Worm (Caenorhabditis elegans) whole organism, young adult: ENCODE results near the gene ifbp-1.
A peak's percentile ranks its signal among the peaks of the same experiment; 100 is the strongest.

Source experiments
- F37B4.10 ChIP-seq: fragments of 200-800 bp; sonication (Bioruptor generic); IDR thresholded peaks from 2 replicates; pipeline ENCODE4 v1.3.6; 2022; ENCODE audit warnings: missing genetic modification characterization, missing compliant biosample characterization
- F55B11.4 ChIP-seq: sonication (generic microtip); optimal IDR thresholded peaks from 2 replicates; lab custom pipeline; 2016; ENCODE audit warnings: missing compliant biosample characterization, missing genetic modification characterization, borderline replicate concordance; ENCODE audit not compliant: insufficient read depth
- F57C9.4 ChIP-seq: sonication (generic microtip); optimal IDR thresholded peaks from 2 replicates; lab custom pipeline; 2017; ENCODE audit warnings: mild to moderate bottlenecking, missing genetic modification characterization, missing compliant biosample characterization
- atf-7 ChIP-seq: sonication (generic microtip); optimal IDR thresholded peaks from 2 replicates; lab custom pipeline; 2017; ENCODE audit warnings: mild to moderate bottlenecking, missing genetic modification characterization, missing compliant biosample characterization
- attf-6 ChIP-seq: fragments of 200-800 bp; sonication (Bioruptor generic); IDR thresholded peaks from 2 replicates; pipeline ENCODE4 v1.3.6; 2022; ENCODE audit warnings: missing genetic modification reagents, missing genetic modification characterization, missing compliant biosample characterization
- bed-1 ChIP-seq: fragments of 200-800 bp; sonication (Bioruptor generic); IDR thresholded peaks from 2 replicates; pipeline ENCODE4 v1.3.6; 2022; ENCODE audit warnings: missing genetic modification reagents, missing genetic modification characterization, missing compliant biosample characterization
- cebp-2 ChIP-seq: fragments of 200-800 bp; sonication (Bioruptor generic); IDR thresholded peaks from 2 replicates; pipeline ENCODE4 v1.3.6; 2022; ENCODE audit warnings: missing genetic modification characterization, missing compliant biosample characterization
- ceh-100 ChIP-seq: fragments of 200-800 bp; sonication (Bioruptor generic); IDR thresholded peaks from 2 replicates; pipeline ENCODE4 v1.3.6; 2022; ENCODE audit warnings: missing genetic modification reagents, missing genetic modification characterization, missing compliant biosample characterization
- ceh-27 ChIP-seq: fragments of 200-800 bp; sonication (Bioruptor generic); optimal IDR thresholded peaks from 2 replicates; lab custom pipeline; 2018; ENCODE audit warnings: mild to moderate bottlenecking, missing genetic modification characterization, moderate library complexity, missing compliant biosample characterization
- die-1 ChIP-seq: sonication (generic microtip); optimal IDR thresholded peaks from 2 replicates; lab custom pipeline; 2016; ENCODE audit warnings: missing genotype, mild to moderate bottlenecking, missing genetic modification characterization, missing compliant biosample characterization
- dox-1 ChIP-seq: fragments of 200-800 bp; sonication (Bioruptor generic); IDR thresholded peaks from 2 replicates; pipeline ENCODE4 v1.3.6; 2022; ENCODE audit warnings: missing genetic modification reagents, missing genetic modification characterization, missing compliant biosample characterization
- dpff-1 ChIP-seq: sonication (generic microtip); optimal IDR thresholded peaks from 2 replicates; lab custom pipeline; 2017; ENCODE audit warnings: mild to moderate bottlenecking, missing genetic modification characterization, missing compliant biosample characterization
- dpl-1 ChIP-seq: fragments of 150-350 bp; optimal IDR thresholded peaks from 2 replicates; lab custom pipeline; 2014; ENCODE audit warnings: missing biosample characterization, missing genetic modification reagents, missing genetic modification characterization
- efl-1 ChIP-seq: fragments of 150-350 bp; optimal IDR thresholded peaks from 2 replicates; lab custom pipeline; 2014; ENCODE audit warnings: missing biosample characterization, missing genetic modification reagents, missing genetic modification characterization
- egl-44 ChIP-seq: fragments of 200-800 bp; sonication (Bioruptor generic); IDR thresholded peaks from 2 replicates; pipeline ENCODE4 v1.3.6; 2022; ENCODE audit warnings: missing genetic modification reagents, missing genetic modification characterization, missing compliant biosample characterization
- ekl-4 ChIP-seq: fragments of 200-800 bp; sonication (Bioruptor generic); IDR thresholded peaks from 2 replicates; pipeline ENCODE4 v1.3.6; 2022; ENCODE audit warnings: missing genetic modification reagents, missing genetic modification characterization, missing compliant biosample characterization
- fkh-3 ChIP-seq: sonication (generic microtip); optimal IDR thresholded peaks from 2 replicates; lab custom pipeline; 2016; ENCODE audit warnings: mild to moderate bottlenecking, missing genetic modification characterization, missing compliant biosample characterization
- hsf-1 ChIP-seq: fragments of 200-800 bp; sonication (Bioruptor generic); IDR thresholded peaks from 2 replicates; pipeline ENCODE4 v1.3.6; 2022; ENCODE audit warnings: missing genetic modification reagents, missing genetic modification characterization, missing compliant biosample characterization
- let-607 ChIP-seq, 2 experiments: fragments of 200-800 bp in 1 of 2; sonication (Bioruptor generic) in 1 of 2; sonication (generic microtip) in 1 of 2; optimal IDR thresholded peaks; 2 replicates each; lab custom pipeline; 2016 to 2018; ENCODE audit warnings: mild to moderate bottlenecking in 2 of 2, missing compliant biosample characterization in 2 of 2, missing genetic modification characterization in 2 of 2, moderate library complexity in 2 of 2, missing genotype in 1 of 2
- lin-35 ChIP-seq, 3 experiments: fragments of 150-350 bp in 2 of 3; sonication (generic microtip) in 1 of 3; optimal IDR thresholded peaks; 2 replicates each; lab custom pipeline; 2014 to 2018; ENCODE audit warnings: missing biosample characterization in 3 of 3, missing genetic modification characterization in 3 of 3, missing genetic modification reagents in 3 of 3
- lin-40 ChIP-seq: sonication (generic microtip); optimal IDR thresholded peaks from 2 replicates; lab custom pipeline; 2016; ENCODE audit warnings: missing genetic modification characterization, mild to moderate bottlenecking, missing compliant biosample characterization, missing genotype, missing genetic modification reagents
- lir-1 ChIP-seq: fragments of 200-800 bp; sonication (Bioruptor generic); conservative IDR thresholded peaks from 2 replicates; pipeline ENCODE4 v1.3.6; 2022; ENCODE audit warnings: missing genetic modification reagents, missing genetic modification characterization, missing compliant biosample characterization
- madf-6 ChIP-seq: fragments of 200-800 bp; sonication (Bioruptor generic); IDR thresholded peaks from 2 replicates; pipeline ENCODE4 v1.3.6; 2022; ENCODE audit warnings: missing genetic modification reagents, missing genetic modification characterization, missing compliant biosample characterization
- nfya-2 ChIP-seq: fragments of 200-800 bp; sonication (Bioruptor generic); IDR thresholded peaks from 2 replicates; pipeline ENCODE4 v1.3.6; 2022; ENCODE audit warnings: missing genetic modification reagents, missing genetic modification characterization, missing compliant biosample characterization
- nhr-120 ChIP-seq: fragments of 200-800 bp; sonication (Bioruptor generic); IDR thresholded peaks from 2 replicates; pipeline ENCODE4 v1.3.6; 2022; ENCODE audit warnings: missing genetic modification characterization, missing compliant biosample characterization
- nhr-80 ChIP-seq: sonication (generic microtip); optimal IDR thresholded peaks from 2 replicates; lab custom pipeline; 2016; ENCODE audit warnings: missing genetic modification characterization, missing compliant biosample characterization
- repo-1 ChIP-seq: sonication (generic microtip); optimal IDR thresholded peaks from 2 replicates; lab custom pipeline; 2017; ENCODE audit warnings: mild to moderate bottlenecking, missing genetic modification characterization, missing compliant biosample characterization
- rpc-1 ChIP-seq, 2 experiments: fragments of 150-350 bp in 1 of 2; sonication (generic microtip) in 1 of 2; optimal IDR thresholded peaks; 2 replicates each; lab custom pipeline; 2014 to 2018; ENCODE audit warnings: missing biosample characterization in 1 of 2, missing genetic modification characterization in 1 of 2, missing genetic modification reagents in 1 of 2, missing genotype in 1 of 2
- somi-1 ChIP-seq: fragments of 200-800 bp; sonication (Bioruptor generic); optimal IDR thresholded peaks from 2 replicates; lab custom pipeline; 2018; ENCODE audit warnings: mild to moderate bottlenecking, missing genetic modification characterization, missing compliant biosample characterization
- sptf-2 ChIP-seq: fragments of 200-800 bp; sonication (Bioruptor generic); optimal IDR thresholded peaks from 2 replicates; lab custom pipeline; 2018; ENCODE audit warnings: mild to moderate bottlenecking, missing genetic modification characterization, missing compliant biosample characterization
- tlf-1 ChIP-seq: fragments of 200-800 bp; sonication (Bioruptor generic); optimal IDR thresholded peaks from 2 replicates; lab custom pipeline; 2018; ENCODE audit warnings: mild to moderate bottlenecking, missing genetic modification characterization, missing compliant biosample characterization
- zfh-2 ChIP-seq: fragments of 200-800 bp; sonication (Bioruptor generic); conservative IDR thresholded peaks from 2 replicates; pipeline ENCODE4 v1.3.6; 2022; ENCODE audit warnings: missing genetic modification reagents, missing genetic modification characterization, missing compliant biosample characterization
- ztf-18 ChIP-seq: sonication (generic microtip); optimal IDR thresholded peaks from 2 replicates; lab custom pipeline; 2016; ENCODE audit warnings: missing genotype, mild to moderate bottlenecking, missing genetic modification characterization, missing compliant biosample characterization
- ztf-22 ChIP-seq: fragments of 200-800 bp; sonication (Bioruptor generic); optimal IDR thresholded peaks from 2 replicates; lab custom pipeline; 2018; ENCODE audit warnings: mild to moderate bottlenecking, missing genetic modification characterization, moderate library complexity, missing compliant biosample characterization
- ztf-6 ChIP-seq: fragments of 200-800 bp; sonication (Bioruptor generic); IDR thresholded peaks from 2 replicates; pipeline ENCODE4 v1.3.6; 2022; ENCODE audit warnings: missing genetic modification reagents, missing genetic modification characterization, missing compliant biosample characterization

The ifbp-1 gene

ce11 chrV:13426764-13427163 lies 46.7 kb upstream of the ifbp-1 start, which contains the start of gene srd-18:
Gene srd-18 (minus strand): TSS chrV:13426864.
- TF ChIP-seq tlf-1 (GFP tag; lab: Kevin White, UChicago), result no peak
- TF ChIP-seq, all 124 proteins: peak for 0

- TF ChIP-seq madf-6 (no peak), let-607 (tag; optimal IDR thresholded peaks at IDR 0.05; lab: Kevin White, UChicago) (no peak), lir-1 (GFP tag; lab: Robert Waterston, UW) (no peak), ztf-6 (GFP tag; lab: Robert Waterston, UW) (no peak), repo-1 (tag; lab: Kevin White, UChicago) (no peak), nfya-2 (no peak), lin-35 (GFP tag; optimal IDR thresholded peaks at IDR 0.05; lab: Kevin White, UChicago) (no peak), fkh-3 (tag; lab: Kevin White, UChicago) (no peak), ztf-18 (no peak), sptf-2 (GFP tag; lab: Kevin White, UChicago) (no peak), zfh-2 (GFP tag; lab: Robert Waterston, UW) (no peak), ceh-100 (GFP tag; lab: Robert Waterston, UW) (no peak), F55B11.4 (tag; lab: Kevin White, UChicago) (no peak), rpc-1 (optimal IDR thresholded peaks at IDR 0.05; lab: Kevin White, UChicago) (no peak), rpc-1 (tag; optimal IDR thresholded peaks at IDR 0.05; lab: Kevin White, UChicago) (no peak), ztf-22 (GFP tag; lab: Kevin White, UChicago) (no peak), dpff-1 (tag; lab: Kevin White, UChicago) (no peak), F57C9.4 (tag; lab: Kevin White, UChicago) (no peak)
These were observed 43.5 kb upstream of the ifbp-1 start, which contains the start of gene srv-10 for ce11 chrV:13423608-13424007. Gene srv-10 (plus strand): TSS chrV:13423908.

ce11 chrV:13423045-13423444 lies 43.0 kb upstream of the ifbp-1 start, which contains the start of gene srv-9:
Gene srv-9 (minus strand): TSS chrV:13423145.
- TF ChIP-seq lin-40 (tag; lab: Kevin White, UChicago) (no peak), attf-6 (GFP tag; lab: Robert Waterston, UW) (no peak), egl-44 (GFP tag; lab: Robert Waterston, UW) (no peak), efl-1 (GFP tag; lab: Kevin White, UChicago) (no peak), cebp-2 (GFP tag; lab: Robert Waterston, UW) (no peak), hsf-1 (GFP tag; lab: Robert Waterston, UW) (no peak), ceh-27 (GFP tag; lab: Kevin White, UChicago) (no peak), nhr-120 (GFP tag; lab: Robert Waterston, UW) (no peak), atf-7 (no peak), ekl-4 (no peak), somi-1 (GFP tag; lab: Kevin White, UChicago) (no peak), F37B4.10 (no peak), die-1 (tag; lab: Kevin White, UChicago) (no peak), dpl-1 (GFP tag; lab: Kevin White, UChicago) (no peak), dox-1 (GFP tag; lab: Robert Waterston, UW) (no peak)

- TF ChIP-seq nhr-80, result peak; percentile 86
- no peak for TF ChIP-seq bed-1 (GFP tag; lab: Robert Waterston, UW)
These were observed 41.6 kb upstream of the ifbp-1 start for ce11 chrV:13421697-13422096.
